Worm (Caenorhabditis elegans): ENCODE results near the gene cyb-3.

DNA sequence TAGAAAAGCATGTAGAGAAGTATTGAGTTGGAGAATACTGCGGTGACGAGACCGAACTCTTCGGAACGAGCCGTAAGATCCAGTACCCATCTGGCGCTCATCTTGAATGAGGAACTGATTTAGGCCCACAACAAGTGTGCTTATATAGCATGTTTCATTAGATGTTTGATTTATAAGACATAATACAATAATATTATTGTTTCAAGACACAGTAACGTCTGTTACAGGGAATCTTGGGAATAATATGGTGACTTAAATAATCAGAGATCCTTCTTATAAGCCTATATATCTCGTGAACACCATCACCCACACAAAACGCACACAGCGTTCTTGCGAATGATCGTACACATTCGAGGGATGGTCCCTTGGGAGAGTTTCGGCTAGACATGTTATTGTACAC lies 11.8 kb upstream of the cyb-3 start, which contains the start of gene str-88:
- TF ChIP-seq unc-62 (GFP tag; optimal IDR thresholded peaks at IDR 0.05), result no peak
- TF ChIP-seq tlp-1 (tag; optimal IDR thresholded peaks at IDR 0.05), result no peak
- no peak for TF ChIP-seq lir-3 (tag; optimal IDR thresholded peaks at IDR 0.05; ENCODE audit: poor library complexity)
- TF ChIP-seq nhr-237 (tag; optimal IDR thresholded peaks at IDR 0.05), result no peak
- no peak for TF ChIP-seq nhr-85 (tag)
